Worm (Caenorhabditis elegans) whole organism, L4/young adult: ENCODE measurements around the gene pmp-2.
A peak's percentile ranks its signal among the peaks of the same experiment; 100 is the strongest.
"Not testable (repeated sequence)": the region's sequence is repeated elsewhere in the genome, so short reads cannot be mapped to it uniquely, and the experiment has no call there.

Experiments
- W03F9.2 ChIP-seq: fragments of 150-350 bp; optimal IDR thresholded peaks from 2 replicates; lab custom pipeline; 2014; ENCODE audit warnings: missing biosample characterization, missing genetic modification characterization
- dao-5 ChIP-seq: sonication (generic microtip); optimal IDR thresholded peaks from 2 replicates; lab custom pipeline; 2016; ENCODE audit warnings: missing genotype, missing genetic modification characterization, moderate library complexity, missing compliant biosample characterization
- him-1 ChIP-seq: sonication (generic microtip); optimal IDR thresholded peaks from 2 replicates; lab custom pipeline; 2016; ENCODE audit warnings: missing genotype, missing genetic modification reagents, missing genetic modification characterization, missing compliant biosample characterization

Gene pmp-2

DNA sequence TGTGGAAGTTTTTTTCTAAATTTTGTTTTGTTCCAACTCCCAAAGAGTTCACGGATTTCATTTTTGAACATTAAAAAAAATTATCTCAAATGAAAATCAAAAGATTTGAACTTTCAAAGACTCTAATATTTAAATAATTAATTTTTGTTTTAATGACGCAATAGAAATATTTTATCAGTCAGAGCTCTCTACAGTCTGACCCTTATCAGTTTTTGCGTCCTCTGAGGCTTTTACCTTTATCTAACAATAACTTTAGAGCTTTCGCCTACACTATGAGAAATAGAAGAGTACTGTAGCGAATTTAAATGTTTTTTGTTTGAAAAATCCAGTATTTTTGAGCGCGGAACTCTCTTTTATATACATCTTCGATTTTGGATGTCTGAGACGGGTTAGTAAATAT is 31.3 kb upstream of the pmp-2 start, which contains the start of gene B0252.5:
Gene B0252.5 (minus strand): TSS at position 17 of the 400 bp plus-strand sequence.
- TF ChIP-seq dao-5 (tag; lab: Kevin White, UChicago): no peak

DNA sequence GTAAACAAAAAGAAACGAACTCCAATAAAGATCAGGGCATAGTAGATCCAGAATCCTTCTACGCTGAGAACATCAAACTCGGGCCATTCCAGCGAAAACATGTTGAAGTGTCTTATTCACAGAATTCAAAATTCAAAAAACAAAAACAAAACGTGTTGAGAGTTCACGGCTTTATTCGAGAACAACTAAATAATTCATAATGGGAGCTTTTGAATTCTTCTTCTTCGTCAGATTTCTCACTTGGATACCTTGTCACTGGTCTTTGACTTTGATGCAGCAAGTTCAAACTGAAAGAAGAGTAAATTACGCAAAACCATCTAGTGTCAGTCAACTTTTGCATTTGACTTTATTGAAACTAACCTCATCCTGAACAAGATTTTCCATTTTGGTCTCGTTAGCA is 30.1 kb upstream of the pmp-2 start, which contains the start of gene B0252.11:
Gene B0252.11 (minus strand): TSS at position 101 of the 400 bp plus-strand sequence.
- TF ChIP-seq dao-5 (tag; lab: Kevin White, UChicago) (no peak), him-1 (no peak)

DNA sequence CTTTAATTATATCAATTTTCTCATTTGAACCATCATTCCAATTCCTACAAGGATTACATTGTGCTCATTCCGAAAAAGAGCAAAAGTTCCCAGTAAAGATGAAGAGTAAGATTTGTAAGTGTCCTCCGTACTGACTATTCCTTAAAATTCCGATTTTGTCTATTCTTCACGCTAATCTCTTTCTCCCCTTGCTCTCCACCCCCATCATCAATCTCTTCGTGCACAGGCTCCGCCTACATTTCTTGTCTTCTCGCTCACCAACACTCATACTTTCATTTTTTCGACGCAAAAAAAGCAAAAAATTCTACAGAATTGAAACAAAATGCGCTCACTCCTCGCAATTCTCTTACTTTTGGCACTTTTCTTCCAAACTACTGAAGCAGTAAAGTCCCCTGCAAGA is 28.3 kb upstream of the pmp-2 start, which contains the start of gene B0252.8:
Gene B0252.8 (plus strand): TSS at position 292 of the 400 bp plus-strand sequence.
- TF ChIP-seq dao-5 (tag; lab: Kevin White, UChicago) (no peak), W03F9.2 (tag; lab: Kevin White, UChicago) (no peak), him-1 (no peak)

DNA sequence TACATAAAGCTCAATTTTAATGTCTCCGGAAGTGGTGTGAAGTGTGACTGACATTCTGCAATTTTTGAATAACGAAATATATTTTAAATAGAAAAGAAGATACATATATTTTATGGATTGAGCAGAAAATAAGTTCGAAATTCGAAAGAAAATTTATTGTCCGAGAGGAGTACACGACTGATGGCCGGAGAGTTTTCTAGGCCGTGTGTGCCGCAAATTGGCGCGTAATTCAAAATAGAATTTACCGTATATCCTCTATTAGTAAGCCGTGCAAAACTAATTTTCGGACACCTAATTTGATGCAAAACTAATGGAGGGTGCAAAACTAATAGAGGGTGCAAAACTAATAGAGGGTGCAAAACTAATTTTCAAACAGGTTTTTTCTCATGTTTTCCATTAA is 25.7 kb upstream of the pmp-2 start, which contains the start of gene cyn-10:
Gene cyn-10 (minus strand): TSS at position 57 of the 400 bp plus-strand sequence.
- TF ChIP-seq W03F9.2 (tag; lab: Kevin White, UChicago) (peak; percentile 15), dao-5 (tag; lab: Kevin White, UChicago) (no peak), him-1 (peak; percentile 42)

DNA sequence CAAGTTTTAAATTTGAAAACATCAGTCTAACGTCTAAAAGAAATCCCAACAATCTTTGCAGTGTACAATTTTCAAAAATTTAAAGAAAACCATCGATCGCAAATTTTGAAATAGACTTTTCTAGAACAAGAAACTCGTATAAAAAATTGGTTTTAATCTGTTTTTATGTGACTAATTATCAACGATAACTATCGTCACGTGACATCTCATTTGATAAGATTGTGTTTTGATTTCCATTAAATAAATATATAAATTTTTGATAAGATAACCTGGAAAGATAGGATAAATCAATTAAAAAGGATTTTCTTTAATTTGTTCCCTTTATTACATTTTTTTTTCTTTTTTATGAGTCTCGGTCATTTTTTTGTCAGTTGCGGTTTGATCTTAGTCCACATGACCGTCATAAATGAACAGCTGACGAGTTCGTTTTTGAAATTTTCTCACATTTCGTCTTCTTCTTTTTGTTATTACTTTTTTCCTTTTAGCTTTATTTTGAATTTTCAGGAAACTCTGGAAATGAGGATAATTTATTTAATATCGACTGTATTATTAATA is 22.0 kb upstream of the pmp-2 start, which contains the start of gene asm-1:
Gene asm-1 (plus strand): TSS at position 505 of the 555 bp plus-strand sequence.
- no peak for TF ChIP-seq him-1
- no peak for TF ChIP-seq W03F9.2 (tag; lab: Kevin White, UChicago)
- TF ChIP-seq dao-5 (tag; lab: Kevin White, UChicago): no peak

DNA sequence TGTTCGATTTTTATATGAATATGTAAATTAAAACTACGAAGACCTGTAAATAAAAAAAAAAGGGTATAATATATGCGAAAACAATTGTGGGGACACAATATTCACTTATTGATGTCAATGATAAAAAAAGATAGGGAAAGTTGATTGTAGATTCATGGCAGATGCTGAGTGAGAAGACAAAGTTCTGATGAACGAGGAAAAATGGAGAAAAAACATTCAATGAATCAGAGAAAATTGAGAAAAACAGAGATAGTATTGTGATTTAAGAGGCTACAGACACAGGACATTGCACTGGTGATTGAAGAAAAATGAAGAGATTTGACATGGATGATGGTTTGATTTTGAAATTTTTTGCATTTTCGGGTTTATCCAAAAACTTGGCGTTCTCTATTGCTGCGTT is 21.1 kb upstream of the pmp-2 start:
- no peak for TF ChIP-seq dao-5 (tag; lab: Kevin White, UChicago)
- TF ChIP-seq him-1: no peak
- TF ChIP-seq W03F9.2 (tag; lab: Kevin White, UChicago): no peak

DNA sequence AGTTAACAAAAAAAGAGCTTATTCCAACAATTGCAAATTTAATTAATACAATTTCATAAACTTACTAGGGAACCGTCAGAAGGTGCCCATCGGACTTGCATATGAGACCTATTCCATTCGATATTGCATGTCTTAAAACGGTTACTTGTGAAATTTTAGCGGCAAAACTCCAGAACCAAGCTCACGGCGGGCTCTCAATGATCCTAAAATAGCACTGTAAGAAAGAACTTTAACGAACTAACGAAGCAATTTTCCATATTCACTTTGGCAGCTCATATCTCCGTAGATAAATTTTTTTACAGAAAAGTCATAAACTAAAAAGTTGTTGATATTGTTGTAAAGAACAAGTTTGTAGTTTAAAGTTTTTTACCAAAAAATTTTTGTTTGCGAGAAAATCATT is 20.1 kb upstream of the pmp-2 start, which contains the start of gene B0252.3:
Gene B0252.3 (minus strand): TSS at position 101 of the 400 bp plus-strand sequence.
- TF ChIP-seq him-1; W03F9.2 (tag; lab: Kevin White, UChicago); dao-5 (tag; lab: Kevin White, UChicago): not testable (repeated sequence)

DNA sequence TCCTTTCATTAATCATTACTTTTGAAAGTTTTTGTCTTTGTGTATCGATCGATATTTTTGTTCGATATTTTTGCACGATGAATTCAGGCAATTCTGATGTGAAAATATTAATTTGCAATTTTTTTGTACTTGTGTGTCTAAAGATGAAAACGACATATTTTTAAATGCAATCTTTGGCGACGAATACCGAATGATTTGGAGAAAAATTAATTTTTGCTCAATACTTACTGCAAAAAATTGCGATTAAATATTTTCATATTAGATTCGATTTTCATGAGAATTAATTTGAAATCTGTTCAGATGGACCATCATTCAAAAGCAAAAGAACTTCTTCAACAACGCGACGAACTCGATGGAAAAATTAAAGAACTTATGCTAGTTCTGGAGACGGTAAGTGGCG is 14.2 kb upstream of the pmp-2 start, which contains the start of gene psmd-9:
Gene psmd-9 (plus strand): TSS at position 301 of the 400 bp plus-strand sequence.
- no peak for TF ChIP-seq him-1
- no peak for TF ChIP-seq W03F9.2 (tag; lab: Kevin White, UChicago)
- TF ChIP-seq dao-5 (tag; lab: Kevin White, UChicago): no peak

DNA sequence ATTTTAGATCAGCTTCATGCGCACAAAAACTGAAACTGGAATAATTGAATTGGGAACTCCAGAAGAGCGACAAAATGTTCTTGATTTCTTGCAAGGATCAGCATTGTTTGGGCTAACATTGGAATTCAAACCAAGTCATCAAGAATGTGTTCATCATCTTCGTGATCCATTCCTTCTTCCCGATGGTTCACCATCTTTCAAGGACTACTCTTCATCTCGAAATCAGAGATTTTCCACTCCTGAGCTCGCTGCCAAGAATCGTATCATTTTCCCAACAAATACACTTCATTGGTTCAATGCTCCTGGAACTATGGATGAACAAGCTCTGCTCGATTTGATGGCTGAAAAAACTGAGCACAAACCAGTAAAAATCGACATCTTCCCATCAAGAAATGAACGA is 13.1 kb upstream of the pmp-2 start:
- TF ChIP-seq dao-5 (tag; lab: Kevin White, UChicago) (no peak), him-1 (no peak), W03F9.2 (tag; lab: Kevin White, UChicago) (no peak)

DNA sequence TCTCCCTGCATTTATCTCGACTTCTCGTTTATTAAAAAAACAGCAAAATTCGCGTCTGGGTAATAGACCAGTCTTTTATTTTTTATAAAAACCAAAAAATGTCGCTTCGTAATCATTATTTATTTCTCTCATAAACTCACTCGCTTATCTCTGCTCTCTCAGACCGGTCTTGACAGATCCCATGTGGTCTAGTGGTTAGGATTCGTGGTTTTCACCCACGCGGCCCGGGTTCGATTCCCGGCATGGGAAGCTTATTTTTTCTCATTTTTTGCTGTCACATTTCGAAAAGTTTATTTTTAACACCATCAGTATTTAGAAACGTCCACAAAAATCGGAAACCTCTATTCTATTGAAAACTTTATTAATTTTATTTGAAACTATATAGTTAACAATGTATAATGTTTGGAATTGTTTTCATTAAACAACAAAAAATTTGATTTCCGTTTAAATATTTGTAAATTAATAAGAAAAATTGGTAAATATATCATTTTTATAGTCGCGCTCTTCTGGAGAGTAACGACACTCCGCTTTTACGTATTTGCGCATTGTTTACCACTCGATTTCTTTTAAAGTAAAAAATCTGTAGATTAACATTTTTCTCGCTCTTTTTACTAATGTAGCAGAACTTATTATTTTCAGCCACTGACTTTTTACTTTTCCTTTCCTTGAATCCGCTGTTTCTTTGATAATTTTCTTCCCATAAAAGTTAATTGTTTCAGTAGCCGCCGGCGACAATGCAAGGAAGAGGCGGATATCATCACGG is 10.6 kb upstream of the pmp-2 start, which contains the start of gene hrpl-1:
Gene hrpl-1 (plus strand): TSS at position 713 of the 763 bp plus-strand sequence.
- no peak for TF ChIP-seq W03F9.2 (tag; lab: Kevin White, UChicago)
- no peak for TF ChIP-seq him-1
- no peak for TF ChIP-seq dao-5 (tag; lab: Kevin White, UChicago)

DNA sequence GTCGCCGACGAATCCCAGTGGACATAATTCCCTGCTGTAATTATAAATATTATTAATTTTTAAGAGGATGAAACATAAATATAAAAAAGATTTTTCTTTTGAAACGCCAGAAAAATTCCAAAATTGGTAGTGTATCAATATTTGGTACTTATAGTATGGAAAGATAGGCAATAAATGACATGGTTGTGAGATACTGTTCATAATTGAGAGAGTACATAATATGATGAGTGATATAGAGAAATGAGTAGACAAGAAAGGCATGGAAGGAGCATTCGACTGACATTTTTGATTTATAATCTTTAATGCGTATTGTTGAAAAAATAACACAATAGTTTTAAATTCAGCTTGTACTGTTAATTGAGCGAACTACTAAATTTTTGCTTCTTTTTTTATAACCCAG is 9.9 kb upstream of the pmp-2 start, which contains the start of gene C44B7.11:
Gene C44B7.11 (minus strand): TSS at position 34 of the 400 bp plus-strand sequence.
- TF ChIP-seq dao-5 (tag; lab: Kevin White, UChicago): no peak
- no peak for TF ChIP-seq him-1
- no peak for TF ChIP-seq W03F9.2 (tag; lab: Kevin White, UChicago)

DNA sequence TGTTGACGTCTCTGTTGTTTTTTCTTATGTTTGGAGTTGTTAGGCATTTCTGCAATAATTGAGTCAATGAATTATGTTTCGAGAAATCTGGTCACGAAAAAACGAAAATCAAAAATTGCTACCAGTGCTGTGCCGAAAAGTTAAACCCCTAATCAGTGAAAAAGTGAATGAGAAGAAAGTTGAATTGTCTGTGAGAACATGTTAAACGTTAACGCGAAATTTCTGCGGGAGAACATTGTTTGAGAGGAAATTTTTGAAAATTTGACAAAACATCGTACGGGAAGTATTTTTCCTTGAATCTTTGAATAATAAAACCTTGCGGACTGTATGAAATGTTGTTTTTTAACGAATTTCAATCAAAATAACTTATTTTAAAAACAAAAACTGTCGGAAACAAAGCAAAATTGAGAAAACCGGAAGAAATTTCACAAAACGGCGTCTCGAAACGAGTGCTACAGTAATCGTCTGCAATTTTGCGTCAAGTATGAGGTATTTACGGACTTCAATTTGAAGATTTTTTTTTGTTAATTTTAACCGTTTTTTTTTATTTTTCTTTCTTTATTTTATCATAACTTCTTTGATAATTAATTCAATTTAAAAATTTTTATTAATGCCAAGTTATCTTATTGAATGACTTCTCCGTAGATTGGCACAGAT is 6.1 kb upstream of the pmp-2 start, which contains the start of gene adal-1:
Gene adal-1 (minus strand): TSS at position 51 of the 657 bp plus-strand sequence.
- TF ChIP-seq dao-5 (tag; lab: Kevin White, UChicago) (no peak), W03F9.2 (tag; lab: Kevin White, UChicago) (no peak), him-1 (no peak)

DNA sequence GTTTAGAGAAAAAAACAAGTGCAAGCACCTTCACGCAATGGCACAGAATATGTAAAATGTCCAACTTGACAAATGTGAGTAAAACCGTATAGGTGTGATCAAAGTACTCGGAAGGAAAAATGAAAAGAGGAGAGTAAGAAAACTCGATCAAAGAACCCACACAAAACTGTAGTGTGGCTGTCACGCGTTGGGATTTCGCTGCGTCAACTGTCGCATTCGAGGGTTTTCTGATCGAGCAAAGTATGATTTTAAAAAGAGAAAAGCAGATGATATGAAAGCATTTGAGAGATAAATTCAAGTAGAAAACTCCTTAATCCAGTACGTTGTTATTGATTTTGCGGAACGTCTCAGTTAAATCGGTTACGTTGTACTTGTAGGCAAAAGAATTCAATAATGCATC is 4.2 kb upstream of the pmp-2 start:
- TF ChIP-seq W03F9.2 (tag; lab: Kevin White, UChicago): no peak
